Fruit fly (Drosophila melanogaster): ENCODE data around the gene CG10621.

- TF ChIP-seq cyc (GFP tag; optimal IDR thresholded peaks at IDR 0.05) (no peak), CG6854 (GFP tag; optimal IDR thresholded peaks at IDR 0.05) (no peak), CG6276 (GFP tag; optimal IDR thresholded peaks at IDR 0.05) (no peak), lz (GFP tag; optimal IDR thresholded peaks at IDR 0.05) (no peak), svp (GFP tag) (peak; percentile 65), CG6808 (GFP tag; optimal IDR thresholded peaks at IDR 0.05) (no peak), Lpt (GFP tag; optimal IDR thresholded peaks at IDR 0.05) (no peak), CG9139 (GFP tag; optimal IDR thresholded peaks at IDR 0.05) (no peak), dsx (GFP tag; optimal IDR thresholded peaks at IDR 0.05; ENCODE audit: poor library complexity, severe bottlenecking) (no peak)
These were observed 11.4 kb upstream of the CG10621 start for dm6 chr2L:18965367-18966213.
